Fruit fly (Drosophila melanogaster): ENCODE measurements around the gene CG17271.

Gene CG17271

DNA sequence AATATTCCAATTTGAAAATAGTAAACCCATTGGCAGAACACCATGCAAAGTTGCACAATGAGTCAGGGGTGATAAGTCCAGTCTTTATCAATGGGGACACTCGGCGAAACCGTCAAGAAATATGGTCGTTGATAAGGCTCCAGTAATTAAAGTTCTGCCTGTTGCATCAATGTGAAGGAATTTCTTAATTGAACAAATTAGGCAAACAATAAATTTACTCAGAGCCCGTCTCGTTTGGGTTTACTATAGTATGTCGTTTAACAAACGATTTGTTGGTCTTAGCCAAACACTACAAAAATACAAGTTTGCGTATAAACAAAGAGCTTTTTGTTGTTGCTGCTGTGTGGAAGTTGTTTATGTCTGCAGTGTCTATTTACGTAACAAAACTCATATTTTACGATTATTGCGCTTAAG lies 13.1 kb upstream of the CG17271 start (continued):
- TF ChIP-seq slou (GFP tag; optimal IDR thresholded peaks at IDR 0.05) = peak; percentile 0
- no peak for TF ChIP-seq p53 (GFP tag; optimal IDR thresholded peaks at IDR 0.05)
- no peak for TF ChIP-seq CG32767 (GFP tag; IDR thresholded peaks at IDR 0.05)
- TF ChIP-seq CG1603 (tag; optimal IDR thresholded peaks at IDR 0.05) = peak; percentile 66
- TF ChIP-seq her (GFP tag; optimal IDR thresholded peaks at IDR 0.05) = peak; percentile 46
- peak; percentile 26 for TF ChIP-seq cato (GFP tag; optimal IDR thresholded peaks at IDR 0.05; ENCODE audit: borderline replicate concordance)
- no peak for TF ChIP-seq CG13123 (GFP tag; optimal IDR thresholded peaks at IDR 0.05)
- TF ChIP-seq CG11695 (GFP tag; IDR thresholded peaks at IDR 0.05) = no peak
- TF ChIP-seq CkIIα-i1 (GFP tag; IDR thresholded peaks at IDR 0.05) = no peak
- no peak for TF ChIP-seq Trl (optimal IDR thresholded peaks at IDR 0.05)
- TF ChIP-seq Trl (GFP tag; optimal IDR thresholded peaks at IDR 0.05) = no peak
- TF ChIP-seq bbx (GFP tag; IDR thresholded peaks at IDR 0.05; ENCODE audit: partially characterized antibody) = no peak
- TF ChIP-seq CG10431 (GFP tag; optimal IDR thresholded peaks at IDR 0.05) = peak; percentile 31
- TF ChIP-seq CG18764 (GFP tag; optimal IDR thresholded peaks at IDR 0.05) = peak; percentile 22
- TF ChIP-seq CG42726 (GFP tag; IDR thresholded peaks at IDR 0.05; ENCODE audit: partially characterized antibody) = no peak
- no peak for TF ChIP-seq CG17186 (GFP tag; optimal IDR thresholded peaks at IDR 0.05)
- 0 out of 2 replicates have a peak, but pooled peaks have one; percentile 24 for TF ChIP-seq Awh (GFP tag; IDR thresholded peaks at IDR 0.05)
- TF ChIP-seq zen2 (GFP tag; IDR thresholded peaks at IDR 0.05; ENCODE audit: partially characterized antibody) = no peak
- no peak for TF ChIP-seq CG9437 (GFP tag; optimal IDR thresholded peaks at IDR 0.05)
- no peak for TF ChIP-seq hbn (GFP tag; IDR thresholded peaks at IDR 0.05; ENCODE audit: partially characterized antibody)
- TF ChIP-seq fru (optimal IDR thresholded peaks at IDR 0.05) = no peak
- no peak for TF ChIP-seq gt (GFP tag; IDR thresholded peaks at IDR 0.05)
- TF ChIP-seq Hr78 (GFP tag; optimal IDR thresholded peaks at IDR 0.05) = no peak
- no peak for TF ChIP-seq klu (GFP tag; IDR thresholded peaks at IDR 0.05)
- no peak for TF ChIP-seq fd96Cb (tag; optimal IDR thresholded peaks at IDR 0.05)
- peak; percentile 29 for TF ChIP-seq NK7.1 (GFP tag; optimal IDR thresholded peaks at IDR 0.05)
- TF ChIP-seq ssp (GFP tag; IDR thresholded peaks at IDR 0.05) = no peak
- TF ChIP-seq Taf1 (GFP tag; IDR thresholded peaks at IDR 0.05) = no peak
- peak; percentile 24 for TF ChIP-seq Jarid2 (GFP tag; optimal IDR thresholded peaks at IDR 0.05)
- TF ChIP-seq CG7839 (tag; optimal IDR thresholded peaks at IDR 0.05) = peak; percentile 26
- TF ChIP-seq Gsc (GFP tag; IDR thresholded peaks at IDR 0.05) = no peak
- TF ChIP-seq CG32772 (GFP tag; IDR thresholded peaks at IDR 0.05) = no peak
- TF ChIP-seq CG9817 (tag; optimal IDR thresholded peaks at IDR 0.05) = peak; percentile 36
- TF ChIP-seq CG7271 (tag; optimal IDR thresholded peaks at IDR 0.05) = peak; percentile 29
- TF ChIP-seq ERR (GFP tag; optimal IDR thresholded peaks at IDR 0.05) = no peak
- peak; percentile 61 for TF ChIP-seq CG31365 (tag; optimal IDR thresholded peaks at IDR 0.05)
- TF ChIP-seq CHES-1-like (GFP tag; optimal IDR thresholded peaks at IDR 0.05) = peak; percentile 8
- peak; percentile 47; the same call in 1 of the 2 replicates for TF ChIP-seq Xrp1 (GFP tag; IDR thresholded peaks at IDR 0.05)
- no peak for TF ChIP-seq CG9876 (GFP tag; optimal IDR thresholded peaks at IDR 0.05)
- TF ChIP-seq CG14050 (GFP tag; IDR thresholded peaks at IDR 0.05) = no peak
- no peak for TF ChIP-seq CG14860 (GFP tag; IDR thresholded peaks at IDR 0.05; ENCODE audit: partially characterized antibody)
- TF ChIP-seq Aef1 (GFP tag; IDR thresholded peaks at IDR 0.05) = no peak
- TF ChIP-seq CG15269 (tag; optimal IDR thresholded peaks at IDR 0.05) = peak; percentile 79
- TF ChIP-seq Usf (GFP tag; optimal IDR thresholded peaks at IDR 0.05) = no peak
- TF ChIP-seq ham (GFP tag; IDR thresholded peaks at IDR 0.05) = no peak
- TF ChIP-seq CG15696 (tag; optimal IDR thresholded peaks at IDR 0.05) = no peak
- TF ChIP-seq CG8924 (tag; optimal IDR thresholded peaks at IDR 0.05) = peak; percentile 21
- TF ChIP-seq CG16815 (GFP tag; optimal IDR thresholded peaks at IDR 0.05) = no peak
- TF ChIP-seq CG12104 (GFP tag; optimal IDR thresholded peaks at IDR 0.05) = peak; percentile 19
- peak; percentile 48 for TF ChIP-seq CG15601 (tag; optimal IDR thresholded peaks at IDR 0.05)
- TF ChIP-seq chif (GFP tag; optimal IDR thresholded peaks at IDR 0.05) = peak in 1 of 2 experiments; percentile 53
- no peak for TF ChIP-seq Antp (GFP tag; optimal IDR thresholded peaks at IDR 0.05)
